Worm (Caenorhabditis elegans) whole organism, early embryonic: Measurements from ENCODE around the gene C30A5.10.

Experiments used
- ceh-36 ChIP-seq: sonication (generic microtip); optimal IDR thresholded peaks from 2 replicates; lab custom pipeline; 2016; ENCODE audit warnings: missing genetic modification characterization, inconsistent platforms, missing compliant biosample characterization
- hmg-4 ChIP-seq: fragments of 200-800 bp; sonication (Bioruptor generic); optimal IDR thresholded peaks from 2 replicates; lab custom pipeline; 2018; ENCODE audit warnings: mild to moderate bottlenecking, missing genetic modification characterization, missing compliant biosample characterization

- TF ChIP-seq ceh-36: no peak
- peak; percentile 54 for TF ChIP-seq hmg-4 (GFP tag; lab: Kevin White, UChicago)
Observed at ce11 chrIII:8250007-8250683, 40.5 kb upstream of the C30A5.10 start, which contains the start of gene knl-1.
